Fruit fly (Drosophila melanogaster): Measurements from ENCODE around the gene CG5783.

DNA sequence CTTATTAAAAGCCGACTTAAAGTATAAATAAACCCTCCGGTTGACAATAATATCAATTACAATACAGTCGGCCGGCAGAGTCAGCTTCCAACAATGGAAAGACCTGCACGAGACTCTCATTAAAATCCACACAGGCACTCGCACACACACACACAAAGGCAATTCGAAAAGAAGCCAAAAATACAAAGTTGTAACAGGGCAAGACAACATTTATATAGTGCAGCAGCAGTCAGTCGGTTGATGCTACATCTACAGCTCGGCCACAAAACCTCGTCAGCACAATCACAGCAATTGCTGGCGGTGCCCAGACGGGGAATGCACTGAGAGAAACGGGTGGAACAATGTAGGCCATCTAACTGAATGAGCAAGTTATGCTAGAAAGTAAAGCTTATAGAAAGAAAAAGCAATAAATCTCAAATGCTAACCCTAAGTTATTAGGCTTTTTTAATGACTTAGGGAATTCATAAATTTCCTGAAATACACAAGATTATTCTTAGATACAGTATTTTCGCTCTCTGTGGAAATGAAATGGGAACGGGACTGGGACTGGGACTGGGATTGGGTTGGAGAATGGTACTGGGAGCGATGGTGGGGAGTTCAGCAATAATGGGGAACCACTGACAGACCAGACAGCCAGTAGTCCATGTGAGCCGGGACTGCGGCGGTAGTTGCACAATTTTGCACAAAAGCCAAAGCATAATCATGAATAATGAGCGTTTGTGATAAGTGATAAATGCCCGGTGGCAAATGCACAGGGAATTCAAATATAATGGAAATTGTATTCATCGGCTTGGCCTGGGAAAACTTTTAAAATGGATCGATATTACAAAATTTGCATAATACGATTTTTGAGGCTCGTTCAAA is 34.2 kb upstream of the CG5783 start:
- TF ChIP-seq wek (GFP tag; optimal IDR thresholded peaks at IDR 0.05) (no peak), CG2202 (tag; optimal IDR thresholded peaks at IDR 0.05) (no peak), ssp (GFP tag; IDR thresholded peaks at IDR 0.05) (0 out of 2 replicates have a peak, but pooled peaks have one; percentile 20), Hsf (GFP tag; optimal IDR thresholded peaks at IDR 0.05) (peak; percentile 57), NK7.1 (GFP tag; optimal IDR thresholded peaks at IDR 0.05) (no peak), usp (GFP tag; optimal IDR thresholded peaks at IDR 0.05) (no peak), psq (GFP tag; optimal IDR thresholded peaks at IDR 0.05) (no peak), CG15601 (tag; optimal IDR thresholded peaks at IDR 0.05) (no peak)

Measured in whole organism, embryonic.